Fruit fly (Drosophila melanogaster) whole organism, embryonic: Measurements from ENCODE around the gene CG13995.

ENCODE experiments used
- Ada2b ChIP-seq: fragments of 200-800 bp; sonication (Bioruptor generic); IDR thresholded peaks from 2 replicates; pipeline ENCODE4 v1.3.6; 2022; ENCODE audit warnings: missing biosample characterization, missing genetic modification characterization
- Atf6 ChIP-seq: fragments of 200-800 bp; sonication (Bioruptor generic); IDR thresholded peaks from 2 replicates; pipeline ENCODE4 v1.3.6; 2022; ENCODE audit warnings: missing biosample characterization, missing genetic modification characterization
- Awh ChIP-seq: fragments of 200-800 bp; sonication (Bioruptor generic); IDR thresholded peaks from 2 replicates; pipeline ENCODE4, ENCODE4 v1.3.6; 2022; ENCODE audit warnings: missing biosample characterization, missing genetic modification characterization
- B-H1 ChIP-seq: fragments of 200-800 bp; sonication (Bioruptor generic); IDR thresholded peaks from 3 replicates; pipeline ENCODE4 v1.3.6; 2022; ENCODE audit warnings: missing biosample characterization, missing genetic modification characterization
- Bgb ChIP-seq: fragments of 200-800 bp; sonication (Bioruptor generic); IDR thresholded peaks from 2 replicates; pipeline ENCODE4 v1.3.6; 2022; ENCODE audit warnings: missing biosample characterization, missing genetic modification characterization; ENCODE audit not compliant: partially characterized antibody
- Blimp-1 ChIP-seq: fragments of 200-800 bp; sonication (Bioruptor generic); optimal IDR thresholded peaks from 3 replicates; lab custom pipeline; 2018; ENCODE audit warnings: missing biosample characterization, missing genetic modification characterization, mild to moderate bottlenecking, moderate library complexity, missing genetic modification reagents
- CG10321 ChIP-seq: fragments of 200-800 bp; sonication (Bioruptor generic); IDR thresholded peaks from 2 replicates; pipeline ENCODE4 v1.3.6; 2022; ENCODE audit warnings: missing biosample characterization, missing genetic modification characterization
- CG10462 ChIP-seq: fragments of 200-800 bp; sonication (Bioruptor generic); optimal IDR thresholded peaks from 2 replicates; lab custom pipeline; 2016; ENCODE audit warnings: missing biosample characterization, missing genetic modification characterization
- CG11560 ChIP-seq: fragments of 200-800 bp; sonication (Bioruptor generic); IDR thresholded peaks from 3 replicates; pipeline ENCODE4 v1.3.6; 2022; ENCODE audit warnings: missing biosample characterization, missing genetic modification characterization
- CG12744 ChIP-seq: fragments of 200-800 bp; sonication (Bioruptor generic); optimal IDR thresholded peaks from 2 replicates; lab custom pipeline; 2016; ENCODE audit warnings: missing biosample characterization, missing genetic modification characterization
- CG13123 ChIP-seq: fragments of 200-800 bp; sonication (Bioruptor generic); optimal IDR thresholded peaks from 2 replicates; lab custom pipeline; 2016; ENCODE audit warnings: missing biosample characterization, missing genetic modification characterization
- CG15269 ChIP-seq: fragments of 200-800 bp; sonication (Bioruptor generic); optimal IDR thresholded peaks from 2 replicates; lab custom pipeline; 2018; ENCODE audit warnings: missing biosample characterization, mild to moderate bottlenecking, missing genetic modification characterization, moderate library complexity
- CG1832 ChIP-seq: fragments of 200-800 bp; sonication (Bioruptor generic); optimal IDR thresholded peaks from 2 replicates; lab custom pipeline; 2017; ENCODE audit warnings: missing biosample characterization, mild to moderate bottlenecking, missing genetic modification characterization, inconsistent platforms
- CG32532 ChIP-seq: fragments of 200-800 bp; sonication (Bioruptor generic); IDR thresholded peaks from 2 replicates; pipeline ENCODE4 v1.3.6; 2022; ENCODE audit warnings: missing biosample characterization, missing genetic modification characterization
- CG3995 ChIP-seq: fragments of 200-800 bp; sonication (Bioruptor generic); optimal IDR thresholded peaks from 3 replicates; lab custom pipeline; 2016; ENCODE audit warnings: missing biosample characterization, missing genetic modification characterization
- CG4282 ChIP-seq: fragments of 200-800 bp; sonication (Bioruptor generic); optimal IDR thresholded peaks from 2 replicates; lab custom pipeline; 2016; ENCODE audit warnings: missing biosample characterization, missing genetic modification characterization
- CG4360 ChIP-seq: fragments of 200-800 bp; sonication (Bioruptor generic); IDR thresholded peaks from 2 replicates; pipeline ENCODE4 v1.3.6; 2022; ENCODE audit warnings: missing biosample characterization, missing genetic modification characterization
- CG5245 ChIP-seq: fragments of 200-800 bp; sonication (Bioruptor generic); optimal IDR thresholded peaks from 3 replicates; lab custom pipeline; 2016; ENCODE audit warnings: missing biosample characterization, missing genetic modification characterization
- CG6254 ChIP-seq: fragments of 200-800 bp; sonication (Bioruptor generic); optimal IDR thresholded peaks from 3 replicates; lab custom pipeline; 2017; ENCODE audit warnings: mild to moderate bottlenecking, missing biosample characterization, missing genetic modification reagents, missing genetic modification characterization
- CG6791 ChIP-seq: fragments of 200-800 bp; sonication (Bioruptor generic); IDR thresholded peaks from 3 replicates; pipeline ENCODE4 v1.3.6; 2022; ENCODE audit warnings: missing biosample characterization, missing genetic modification characterization; ENCODE audit not compliant: partially characterized antibody
- CG6813 ChIP-seq: fragments of 200-800 bp; sonication (Bioruptor generic); optimal IDR thresholded peaks from 2 replicates; lab custom pipeline; 2017; ENCODE audit warnings: missing biosample characterization, missing genetic modification characterization, mild to moderate bottlenecking, moderate library complexity, missing genetic modification reagents
- CG9609 ChIP-seq: fragments of 200-800 bp; sonication (Bioruptor generic); optimal IDR thresholded peaks from 3 replicates; lab custom pipeline; 2016; ENCODE audit warnings: missing biosample characterization, missing genetic modification characterization
- CG9817 ChIP-seq: fragments of 200-800 bp; sonication (Bioruptor generic); optimal IDR thresholded peaks from 2 replicates; lab custom pipeline; 2018; ENCODE audit warnings: missing biosample characterization, mild to moderate bottlenecking, missing genetic modification characterization, moderate library complexity
- CHES-1-like ChIP-seq: fragments of 200-800 bp; sonication (Bioruptor generic); optimal IDR thresholded peaks from 2 replicates; lab custom pipeline; 2016; ENCODE audit warnings: missing biosample characterization, missing genetic modification characterization
- Dfd ChIP-seq, 2 experiments: fragments of >200 bp; optimal IDR thresholded peaks; 2 replicates each; lab custom pipeline; 2017; ENCODE audit warnings: missing biosample characterization in 2 of 2, missing genetic modification characterization in 2 of 2
- Dref ChIP-seq: fragments of 200-800 bp; sonication (Bioruptor generic); IDR thresholded peaks from 2 replicates; pipeline ENCODE4 v1.3.6; 2022; ENCODE audit warnings: missing biosample characterization, missing genetic modification characterization
- Pdp1 ChIP-seq, 2 experiments: fragments of 200-800 bp; sonication (Bioruptor generic); optimal IDR thresholded peaks; 3 replicates each; lab custom pipeline; 2016; ENCODE audit warnings: missing biosample characterization in 2 of 2, missing genetic modification characterization in 2 of 2, mild to moderate bottlenecking in 1 of 2, moderate library complexity in 1 of 2
- Usf ChIP-seq: fragments of 200-800 bp; sonication (Bioruptor generic); optimal IDR thresholded peaks from 2 replicates; lab custom pipeline; 2017; ENCODE audit warnings: missing genotype, missing biosample characterization, missing genetic modification characterization
- aop ChIP-seq: fragments of 200-800 bp; sonication (Bioruptor generic); IDR thresholded peaks from 2 replicates; pipeline ENCODE4 v1.3.6; 2022; ENCODE audit warnings: missing biosample characterization, missing genetic modification characterization
- ara ChIP-seq: fragments of 200-800 bp; sonication (Bioruptor generic); IDR thresholded peaks from 2 replicates; pipeline ENCODE4 v1.3.6; 2022; ENCODE audit warnings: missing biosample characterization, missing genetic modification characterization
- btn ChIP-seq: fragments of 200-800 bp; sonication (Bioruptor generic); optimal IDR thresholded peaks from 2 replicates; lab custom pipeline; 2016; ENCODE audit warnings: missing biosample characterization, missing genetic modification characterization
- cad ChIP-seq: fragments of >200 bp; optimal IDR thresholded peaks from 2 replicates; lab custom pipeline; 2017; ENCODE audit warnings: missing biosample characterization, missing genetic modification characterization
- cato ChIP-seq: fragments of 200-800 bp; sonication (Bioruptor generic); optimal IDR thresholded peaks from 2 replicates; lab custom pipeline; 2016; ENCODE audit warnings: missing biosample characterization, missing genetic modification characterization, borderline replicate concordance
- croc ChIP-seq: fragments of 200-800 bp; sonication (Bioruptor generic); conservative IDR thresholded peaks from 3 replicates; pipeline ENCODE4 v1.3.6; 2022; ENCODE audit warnings: missing biosample characterization, missing genetic modification characterization
- crp ChIP-seq, 2 experiments: fragments of 200-800 bp; sonication (Bioruptor generic); optimal IDR thresholded peaks; 2 replicates in 1 of 2; 3 replicates in 1 of 2; lab custom pipeline; 2017; ENCODE audit warnings: missing biosample characterization in 2 of 2, missing genetic modification characterization in 2 of 2, mild to moderate bottlenecking in 1 of 2, moderate library complexity in 1 of 2
- dati ChIP-seq: fragments of 200-800 bp; sonication (Bioruptor generic); IDR thresholded peaks from 2 replicates; pipeline ENCODE4 v1.3.6; 2022; ENCODE audit warnings: missing biosample characterization, missing genetic modification characterization
- emc ChIP-seq: fragments of 200-800 bp; sonication (Bioruptor generic); optimal IDR thresholded peaks from 2 replicates; lab custom pipeline; 2016; ENCODE audit warnings: missing biosample characterization, missing genetic modification characterization
- exex ChIP-seq: fragments of 200-800 bp; sonication (Bioruptor generic); optimal IDR thresholded peaks from 4 replicates; lab custom pipeline; 2018; ENCODE audit warnings: missing biosample characterization, mild to moderate bottlenecking, missing genetic modification characterization, moderate library complexity
- eyg ChIP-seq: fragments of 200-800 bp; sonication (Bioruptor generic); optimal IDR thresholded peaks from 3 replicates; lab custom pipeline; 2016; ENCODE audit warnings: missing biosample characterization, missing genetic modification characterization
- gsb ChIP-seq: fragments of 200-800 bp; sonication (Bioruptor generic); IDR thresholded peaks from 2 replicates; pipeline ENCODE4 v1.3.6; 2022; ENCODE audit warnings: missing biosample characterization, missing genetic modification characterization
- rib ChIP-seq: fragments of 200-800 bp; sonication (Bioruptor generic); IDR thresholded peaks from 2 replicates; pipeline ENCODE4 v1.3.6; 2022; ENCODE audit warnings: missing biosample characterization, missing genetic modification characterization
- sr ChIP-seq: fragments of 200-800 bp; sonication (Bioruptor generic); IDR thresholded peaks from 3 replicates; pipeline ENCODE4 v1.3.6; 2022; ENCODE audit warnings: missing biosample characterization, missing genetic modification characterization
- ssp ChIP-seq: fragments of 200-800 bp; sonication (Bioruptor generic); IDR thresholded peaks from 2 replicates; pipeline ENCODE4 v1.3.6; 2022; ENCODE audit warnings: missing biosample characterization, missing genetic modification characterization
- stwl ChIP-seq: fragments of 200-800 bp; sonication (Bioruptor generic); optimal IDR thresholded peaks from 3 replicates; lab custom pipeline; 2018; ENCODE audit warnings: missing biosample characterization, mild to moderate bottlenecking, missing genetic modification characterization, moderate library complexity
- trem ChIP-seq: fragments of 200-800 bp; optimal IDR thresholded peaks from 3 replicates; lab custom pipeline; 2019; ENCODE audit warnings: missing biosample characterization, mild to moderate bottlenecking, missing genetic modification characterization, moderate library complexity
- tup ChIP-seq: fragments of 200-800 bp; sonication (Bioruptor generic); optimal IDR thresholded peaks from 2 replicates; lab custom pipeline; 2016; ENCODE audit warnings: missing biosample characterization, mild to moderate bottlenecking, missing genetic modification characterization, moderate library complexity
- vfl ChIP-seq: fragments of 200-800 bp; sonication (Bioruptor generic); optimal IDR thresholded peaks from 2 replicates; lab custom pipeline; 2016; ENCODE audit warnings: missing biosample characterization, missing genetic modification characterization
- yki ChIP-seq: fragments of >200 bp; optimal IDR thresholded peaks from 3 replicates; lab custom pipeline; 2018
- zf30C ChIP-seq: fragments of 200-800 bp; sonication (Bioruptor generic); optimal IDR thresholded peaks from 3 replicates; lab custom pipeline; 2018; ENCODE audit warnings: missing biosample characterization, mild to moderate bottlenecking, missing genetic modification characterization

CG13995 gene

DNA sequence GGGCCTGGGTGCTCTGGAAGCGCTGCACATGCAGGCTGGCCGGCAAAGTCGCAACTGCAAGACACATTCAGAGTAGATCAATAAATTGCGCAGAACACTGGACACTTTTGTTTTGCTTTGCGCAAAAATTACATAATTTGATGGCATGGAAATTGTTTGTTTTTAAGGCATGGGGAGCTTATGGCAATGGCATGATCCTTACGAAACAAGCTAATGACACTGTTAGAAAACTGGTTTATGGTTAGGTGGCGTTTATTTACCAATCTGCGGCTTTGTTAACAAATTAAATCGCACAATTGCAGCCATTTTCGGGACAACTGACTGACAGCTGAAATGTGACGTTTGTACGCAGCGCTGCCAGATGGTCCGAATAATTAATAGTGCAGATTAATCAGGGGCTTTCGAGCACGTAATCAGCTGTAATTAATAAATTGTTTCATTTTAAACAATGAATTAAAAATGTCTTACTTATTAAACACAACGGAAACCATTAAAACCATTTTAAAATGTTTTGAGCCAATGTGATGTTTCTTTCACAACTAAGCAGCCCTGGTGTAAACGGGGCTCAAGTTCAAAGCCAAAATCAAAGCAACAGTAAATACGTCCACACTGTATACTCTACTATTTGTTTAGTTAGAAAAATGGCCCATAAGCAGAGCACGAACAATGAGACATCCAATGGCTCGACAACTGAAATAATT lies 8.4 kb downstream of the CG13995 start, which contains the start of the genes ND-51 and CG13994 (continued):
- TF ChIP-seq btn (GFP tag; lab: Kevin White, UChicago) (peak; percentile 58), vfl (GFP tag; lab: Kevin White, UChicago) (peak; percentile 69), CG3995 (GFP tag; lab: Kevin White, UChicago) (peak; percentile 46), CG6254 (peak; percentile 63), sr (GFP tag; lab: Robert Waterston, UW) (peak; percentile 45; the same call in 1 of the 3 replicates), CG4360 (GFP tag; lab: Robert Waterston, UW) (0 out of 2 replicates have a peak, but pooled peaks have one; percentile 45), exex (tag; lab: Kevin White, UChicago) (peak; percentile 73), dati (0 out of 2 replicates have a peak, but pooled peaks have one; percentile 42), tup (GFP tag; lab: Kevin White, UChicago) (peak; percentile 75), Atf6 (GFP tag; lab: Robert Waterston, UW) (peak; percentile 76), CG13123 (GFP tag; lab: Kevin White, UChicago) (peak; percentile 69), rib (GFP tag; lab: Robert Waterston, UW) (peak; percentile 56; the same call in 1 of the 2 replicates), Dref (peak; percentile 41), crp (GFP tag; optimal IDR thresholded peaks at IDR 0.05; lab: Kevin White, UChicago) (peak; percentile 40 to 86), Pdp1 (GFP tag; optimal IDR thresholded peaks at IDR 0.05; lab: Kevin White, UChicago) (peak; percentile 90 to 94), B-H1 (GFP tag; lab: Robert Waterston, UW) (peak; percentile 70), ssp (GFP tag; lab: Robert Waterston, UW) (peak; percentile 94), Ada2b (GFP tag; lab: Robert Waterston, UW) (peak; percentile 85), CG10462 (peak; percentile 28), cato (GFP tag; lab: Kevin White, UChicago) (peak; percentile 40), CG1832 (no peak), CG4282 (GFP tag; lab: Kevin White, UChicago) (peak; percentile 40), Dfd (GFP tag; optimal IDR thresholded peaks at IDR 0.05; lab: Kevin White, UChicago) (no peak), CG12744 (peak; percentile 76), trem (tag; lab: Kevin White, UChicago) (peak; percentile 92), Blimp-1 (peak; percentile 74), yki (lab: Kevin White, UChicago) (no peak), CHES-1-like (GFP tag; lab: Kevin White, UChicago) (peak; percentile 79), CG6791 (GFP tag; lab: Robert Waterston, UW) (no peak), CG5245 (GFP tag; lab: Kevin White, UChicago) (peak; percentile 85), CG15269 (peak; percentile 83), emc (GFP tag; lab: Kevin White, UChicago) (peak; percentile 60), stwl (tag; lab: Kevin White, UChicago) (peak; percentile 94), eyg (GFP tag; lab: Kevin White, UChicago) (peak; percentile 76), CG32532 (peak; percentile 87), Awh (GFP tag; lab: Robert Waterston, UW) (peak; percentile 69), Usf (peak; percentile 54), zf30C (GFP tag; lab: Kevin White, UChicago) (no peak), cad (GFP tag; lab: Kevin White, UChicago) (no peak), CG10321 (GFP tag; lab: Robert Waterston, UW) (no peak), Bgb (GFP tag; lab: Robert Waterston, UW) (no peak; the same call in 1 of the 2 replicates), CG6813 (GFP tag; lab: Kevin White, UChicago) (peak; percentile 47), CG11560 (tag; lab: Robert Waterston, UW) (peak; percentile 59; the same call in 2 of the 3 replicates), gsb (GFP tag; lab: Robert Waterston, UW) (peak; percentile 50; the same call in 1 of the 2 replicates), CG9609 (GFP tag; lab: Kevin White, UChicago) (peak; percentile 82), ara (GFP tag; lab: Robert Waterston, UW) (peak; percentile 74), aop (GFP tag; lab: Robert Waterston, UW) (0 out of 2 replicates have a peak, but pooled peaks have one; percentile 25), CG9817 (tag; lab: Kevin White, UChicago) (peak; percentile 87), croc (peak; percentile 69)
